Worm (Caenorhabditis elegans) whole organism, young adult: ENCODE data around the gene F01D5.1.

Experiments
- B0035.1 ChIP-seq: sonication (generic microtip); optimal IDR thresholded peaks from 2 replicates; lab custom pipeline; 2016; ENCODE audit warnings: missing genetic modification characterization, mild to moderate bottlenecking, missing compliant biosample characterization, missing genotype, missing genetic modification reagents
- B0261.1 ChIP-seq: sonication (generic microtip); optimal IDR thresholded peaks from 2 replicates; lab custom pipeline; 2016; ENCODE audit warnings: mild to moderate bottlenecking, missing genetic modification characterization, moderate library complexity, missing compliant biosample characterization
- C17E4.6 ChIP-seq: fragments of 200-800 bp; sonication (Bioruptor generic); IDR thresholded peaks from 2 replicates; pipeline ENCODE4 v1.3.6; 2022; ENCODE audit warnings: missing genetic modification reagents, missing genetic modification characterization, missing compliant biosample characterization
- F33H1.4 ChIP-seq: fragments of 200-800 bp; sonication (Bioruptor generic); IDR thresholded peaks from 2 replicates; pipeline ENCODE4 v1.3.6; 2022; ENCODE audit warnings: missing genetic modification reagents, missing genetic modification characterization, missing compliant biosample characterization
- F52B5.7 ChIP-seq: sonication (generic microtip); optimal IDR thresholded peaks from 2 replicates; lab custom pipeline; 2016; ENCODE audit warnings: mild to moderate bottlenecking, missing genetic modification characterization, missing compliant biosample characterization
- F55B11.4 ChIP-seq: sonication (generic microtip); optimal IDR thresholded peaks from 2 replicates; lab custom pipeline; 2016; ENCODE audit warnings: missing compliant biosample characterization, missing genetic modification characterization, borderline replicate concordance; ENCODE audit not compliant: insufficient read depth
- F57A8.1 ChIP-seq: fragments of 200-800 bp; sonication (Bioruptor generic); optimal IDR thresholded peaks from 2 replicates; lab custom pipeline; 2018; ENCODE audit warnings: mild to moderate bottlenecking, missing genetic modification characterization, moderate library complexity, missing compliant biosample characterization
- F57C9.4 ChIP-seq: sonication (generic microtip); optimal IDR thresholded peaks from 2 replicates; lab custom pipeline; 2017; ENCODE audit warnings: mild to moderate bottlenecking, missing genetic modification characterization, missing compliant biosample characterization
- Y53F4B.3 ChIP-seq: fragments of 200-800 bp; sonication (Bioruptor generic); IDR thresholded peaks from 2 replicates; pipeline ENCODE4 v1.3.6; 2022; ENCODE audit warnings: missing genetic modification reagents, missing genetic modification characterization, missing compliant biosample characterization
- Y53G8AR.9 ChIP-seq: fragments of 200-800 bp; sonication (Bioruptor generic); conservative IDR thresholded peaks from 2 replicates; pipeline ENCODE4 v1.3.6; 2022; ENCODE audit warnings: missing genetic modification reagents, missing genetic modification characterization, missing compliant biosample characterization
- Y79H2A.3 ChIP-seq: fragments of 200-800 bp; sonication (Bioruptor generic); conservative IDR thresholded peaks from 2 replicates; pipeline ENCODE4 v1.3.6; 2022; ENCODE audit warnings: missing genetic modification reagents, missing genetic modification characterization, missing compliant biosample characterization
- ZK185.1 ChIP-seq: sonication (generic microtip); optimal IDR thresholded peaks from 2 replicates; lab custom pipeline; 2016; ENCODE audit warnings: mild to moderate bottlenecking, missing genetic modification characterization, missing compliant biosample characterization; ENCODE audit not compliant: poor library complexity, severe bottlenecking
- akir-1 ChIP-seq: fragments of 200-800 bp; sonication (Bioruptor generic); optimal IDR thresholded peaks from 2 replicates; lab custom pipeline; 2018; ENCODE audit warnings: mild to moderate bottlenecking, missing genetic modification characterization, moderate library complexity, missing compliant biosample characterization
- ama-1 ChIP-seq, 3 experiments: fragments of 150-350 bp in 1 of 3; sonication (generic microtip) in 2 of 3; optimal IDR thresholded peaks; 2 replicates each; lab custom pipeline; 2014 to 2018; ENCODE audit warnings: missing biosample characterization in 2 of 3, missing genetic modification characterization in 2 of 3, missing genetic modification reagents in 2 of 3
- aptf-2 ChIP-seq: fragments of 200-800 bp; sonication (Bioruptor generic); conservative IDR thresholded peaks from 2 replicates; pipeline ENCODE4 v1.3.6; 2022; ENCODE audit warnings: missing genetic modification reagents, missing genetic modification characterization, missing compliant biosample characterization
- ccch-3 ChIP-seq: fragments of 200-800 bp; sonication (Bioruptor generic); optimal IDR thresholded peaks from 2 replicates; lab custom pipeline; 2018; ENCODE audit warnings: mild to moderate bottlenecking, missing genetic modification characterization, missing compliant biosample characterization
- cebp-1 ChIP-seq, 2 experiments: fragments of 200-800 bp in 1 of 2; sonication (Bioruptor generic) in 1 of 2; sonication (generic microtip) in 1 of 2; IDR thresholded peaks in 1 of 2; optimal IDR thresholded peaks in 1 of 2; 2 replicates each; pipeline versions ENCODE4 v1.3.6 to Lab custom; 2017 to 2022; ENCODE audit warnings: missing compliant biosample characterization in 2 of 2, missing genetic modification characterization in 2 of 2, mild to moderate bottlenecking in 1 of 2, missing genetic modification reagents in 1 of 2, moderate library complexity in 1 of 2
- ceh-100 ChIP-seq: fragments of 200-800 bp; sonication (Bioruptor generic); IDR thresholded peaks from 2 replicates; pipeline ENCODE4 v1.3.6; 2022; ENCODE audit warnings: missing genetic modification reagents, missing genetic modification characterization, missing compliant biosample characterization
- die-1 ChIP-seq: sonication (generic microtip); optimal IDR thresholded peaks from 2 replicates; lab custom pipeline; 2016; ENCODE audit warnings: missing genotype, mild to moderate bottlenecking, missing genetic modification characterization, missing compliant biosample characterization
- dox-1 ChIP-seq: fragments of 200-800 bp; sonication (Bioruptor generic); IDR thresholded peaks from 2 replicates; pipeline ENCODE4 v1.3.6; 2022; ENCODE audit warnings: missing genetic modification reagents, missing genetic modification characterization, missing compliant biosample characterization
- dpl-1 ChIP-seq: fragments of 150-350 bp; optimal IDR thresholded peaks from 2 replicates; lab custom pipeline; 2014; ENCODE audit warnings: missing biosample characterization, missing genetic modification reagents, missing genetic modification characterization
- efl-1 ChIP-seq: fragments of 150-350 bp; optimal IDR thresholded peaks from 2 replicates; lab custom pipeline; 2014; ENCODE audit warnings: missing biosample characterization, missing genetic modification reagents, missing genetic modification characterization
- egl-44 ChIP-seq: fragments of 200-800 bp; sonication (Bioruptor generic); IDR thresholded peaks from 2 replicates; pipeline ENCODE4 v1.3.6; 2022; ENCODE audit warnings: missing genetic modification reagents, missing genetic modification characterization, missing compliant biosample characterization
- ets-4 ChIP-seq: fragments of 200-800 bp; sonication (Bioruptor generic); optimal IDR thresholded peaks from 2 replicates; lab custom pipeline; 2018; ENCODE audit warnings: mild to moderate bottlenecking, missing genetic modification characterization, missing compliant biosample characterization
- hlh-12 ChIP-seq: sonication (generic microtip); optimal IDR thresholded peaks from 2 replicates; lab custom pipeline; 2016; ENCODE audit warnings: missing genetic modification characterization, missing compliant biosample characterization
- hlh-26 ChIP-seq: fragments of 200-800 bp; sonication (Bioruptor generic); conservative IDR thresholded peaks from 2 replicates; pipeline ENCODE4 v1.3.6; 2022; ENCODE audit warnings: missing genetic modification reagents, missing genetic modification characterization, missing compliant biosample characterization
- hmg-20 ChIP-seq: fragments of 200-800 bp; sonication (Bioruptor generic); IDR thresholded peaks from 2 replicates; pipeline ENCODE4 v1.3.6; 2022; ENCODE audit warnings: missing genetic modification reagents, missing genetic modification characterization, missing compliant biosample characterization
- hsf-1 ChIP-seq: fragments of 200-800 bp; sonication (Bioruptor generic); IDR thresholded peaks from 2 replicates; pipeline ENCODE4 v1.3.6; 2022; ENCODE audit warnings: missing genetic modification reagents, missing genetic modification characterization, missing compliant biosample characterization
- let-526 ChIP-seq: fragments of 200-800 bp; sonication (Bioruptor generic); IDR thresholded peaks from 2 replicates; pipeline ENCODE4 v1.3.6; 2022; ENCODE audit warnings: missing genetic modification reagents, missing genetic modification characterization, missing compliant biosample characterization
- lin-35 ChIP-seq, 3 experiments: fragments of 150-350 bp in 2 of 3; sonication (generic microtip) in 1 of 3; optimal IDR thresholded peaks; 2 replicates each; lab custom pipeline; 2014 to 2018; ENCODE audit warnings: missing biosample characterization in 3 of 3, missing genetic modification characterization in 3 of 3, missing genetic modification reagents in 3 of 3
- lin-54 ChIP-seq: fragments of 200-800 bp; sonication (Bioruptor generic); optimal IDR thresholded peaks from 2 replicates; lab custom pipeline; 2018; ENCODE audit warnings: mild to moderate bottlenecking, missing genetic modification characterization, missing compliant biosample characterization
- lsl-1 ChIP-seq: fragments of 200-800 bp; sonication (Bioruptor generic); optimal IDR thresholded peaks from 2 replicates; lab custom pipeline; 2018; ENCODE audit warnings: mild to moderate bottlenecking, missing genetic modification characterization, moderate library complexity, missing compliant biosample characterization
- mes-4 ChIP-seq: sonication (generic microtip); optimal IDR thresholded peaks from 2 replicates; lab custom pipeline; 2016; ENCODE audit warnings: missing genotype, missing genetic modification characterization, missing compliant biosample characterization
- nhr-120 ChIP-seq: fragments of 200-800 bp; sonication (Bioruptor generic); IDR thresholded peaks from 2 replicates; pipeline ENCODE4 v1.3.6; 2022; ENCODE audit warnings: missing genetic modification characterization, missing compliant biosample characterization
- nhr-179 ChIP-seq: sonication (generic microtip); optimal IDR thresholded peaks from 2 replicates; lab custom pipeline; 2016; ENCODE audit warnings: mild to moderate bottlenecking, missing genetic modification characterization, missing compliant biosample characterization
- nhr-27 ChIP-seq: fragments of 200-800 bp; sonication (Bioruptor generic); optimal IDR thresholded peaks from 2 replicates; lab custom pipeline; 2018; ENCODE audit warnings: mild to moderate bottlenecking, missing genetic modification characterization, moderate library complexity, missing compliant biosample characterization
- rpc-1 ChIP-seq, 2 experiments: fragments of 150-350 bp in 1 of 2; sonication (generic microtip) in 1 of 2; optimal IDR thresholded peaks; 2 replicates each; lab custom pipeline; 2014 to 2018; ENCODE audit warnings: missing biosample characterization in 1 of 2, missing genetic modification characterization in 1 of 2, missing genetic modification reagents in 1 of 2, missing genotype in 1 of 2
- sea-2 ChIP-seq: fragments of 200-800 bp; sonication (Bioruptor generic); IDR thresholded peaks from 2 replicates; pipeline ENCODE4 v1.3.6; 2022; ENCODE audit warnings: missing genetic modification characterization, missing compliant biosample characterization
- snpc-1.1 ChIP-seq: sonication (generic microtip); optimal IDR thresholded peaks from 2 replicates; lab custom pipeline; 2017; ENCODE audit warnings: missing genetic modification characterization, mild to moderate bottlenecking, missing compliant biosample characterization, antibody characterized with exemption, moderate library complexity, missing genotype, missing genetic modification reagents; ENCODE audit not compliant: insufficient read depth
- tbp1 ChIP-seq: fragments of 200-800 bp; sonication (Bioruptor generic); optimal IDR thresholded peaks from 2 replicates; lab custom pipeline; 2018; ENCODE audit warnings: mild to moderate bottlenecking, missing genetic modification characterization, missing compliant biosample characterization
- tlf-1 ChIP-seq: fragments of 200-800 bp; sonication (Bioruptor generic); optimal IDR thresholded peaks from 2 replicates; lab custom pipeline; 2018; ENCODE audit warnings: mild to moderate bottlenecking, missing genetic modification characterization, missing compliant biosample characterization
- unc-130 ChIP-seq: sonication (generic microtip); optimal IDR thresholded peaks from 2 replicates; lab custom pipeline; 2016; ENCODE audit warnings: missing genetic modification reagents, missing genetic modification characterization, missing compliant biosample characterization
- unc-62 ChIP-seq: fragments of 150-350 bp; optimal IDR thresholded peaks from 2 replicates; lab custom pipeline; 2014; ENCODE audit warnings: missing biosample characterization, missing genetic modification reagents, missing genetic modification characterization
- zim-3 ChIP-seq: sonication (generic microtip); optimal IDR thresholded peaks from 2 replicates; lab custom pipeline; 2017; ENCODE audit warnings: mild to moderate bottlenecking, missing genetic modification characterization, moderate library complexity, missing compliant biosample characterization
- ztf-28 ChIP-seq: fragments of 200-800 bp; sonication (Bioruptor generic); IDR thresholded peaks from 2 replicates; pipeline ENCODE4 v1.3.6; 2022; ENCODE audit warnings: missing genetic modification reagents, missing genetic modification characterization, missing compliant biosample characterization
- ztf-3 ChIP-seq: fragments of 200-800 bp; sonication (Bioruptor generic); optimal IDR thresholded peaks from 2 replicates; lab custom pipeline; 2018; ENCODE audit warnings: mild to moderate bottlenecking, missing genetic modification characterization, missing compliant biosample characterization

Gene F01D5.1

ce11 chrII:14018192-14018591 lies 20.8 kb upstream of the F01D5.1 start (continued):
- TF ChIP-seq hmg-20 (GFP tag; lab: Robert Waterston, UW) (peak; percentile 74), dpl-1 (peak; percentile 3), B0261.1 (tag; lab: Kevin White, UChicago) (peak; percentile 36), hsf-1 (GFP tag; lab: Robert Waterston, UW) (peak; percentile 60; the same call in 1 of the 2 replicates), Y79H2A.3 (GFP tag; lab: Robert Waterston, UW) (peak; percentile 62; the same call in 1 of the 2 replicates), ccch-3 (no peak), aptf-2 (GFP tag; lab: Robert Waterston, UW) (no peak), sea-2 (GFP tag; lab: Robert Waterston, UW) (no peak), F57C9.4 (peak; percentile 32), ets-4 (GFP tag; lab: Kevin White, UChicago) (peak; percentile 0), ztf-3 (GFP tag; lab: Kevin White, UChicago) (peak; percentile 43), F57A8.1 (GFP tag; lab: Kevin White, UChicago) (no peak), rpc-1 (optimal IDR thresholded peaks at IDR 0.05; lab: Kevin White, UChicago) (no peak), rpc-1 (tag; optimal IDR thresholded peaks at IDR 0.05; lab: Kevin White, UChicago) (peak; percentile 10), ZK185.1 (tag; lab: Kevin White, UChicago) (peak; percentile 39), C17E4.6 (GFP tag; lab: Robert Waterston, UW) (peak; percentile 74; the same call in 1 of the 2 replicates), ceh-100 (GFP tag; lab: Robert Waterston, UW) (peak; percentile 80), let-526 (GFP tag; lab: Robert Waterston, UW) (no peak), tbp1 (GFP tag; lab: Kevin White, UChicago) (peak; percentile 83), cebp-1 (GFP tag; IDR thresholded peaks at IDR 0.05; lab: Robert Waterston, UW) (no peak), cebp-1 (tag; optimal IDR thresholded peaks at IDR 0.05; lab: Kevin White, UChicago) (peak; percentile 73), lsl-1 (GFP tag; lab: Kevin White, UChicago) (peak; percentile 80), ama-1 (optimal IDR thresholded peaks at IDR 0.05; lab: Kevin White, UChicago) (peak; percentile 99), ama-1 (GFP tag; optimal IDR thresholded peaks at IDR 0.05; lab: Kevin White, UChicago) (peak; percentile 5 to 38), nhr-120 (GFP tag; lab: Robert Waterston, UW) (no peak), nhr-27 (tag; lab: Kevin White, UChicago) (peak; percentile 70), F33H1.4 (GFP tag; lab: Robert Waterston, UW) (peak; percentile 71), unc-62 (GFP tag; lab: Kevin White, UChicago) (no peak), zim-3 (tag; lab: Kevin White, UChicago) (peak; percentile 41), snpc-1.1 (peak; percentile 99), nhr-179 (tag; lab: Kevin White, UChicago) (peak; percentile 73), tlf-1 (GFP tag; lab: Kevin White, UChicago) (peak; percentile 89), lin-54 (GFP tag; lab: Kevin White, UChicago) (peak; percentile 85), Y53G8AR.9 (GFP tag; lab: Robert Waterston, UW) (peak; percentile 62), F55B11.4 (no peak), lin-35 (GFP tag; optimal IDR thresholded peaks at IDR 0.05; lab: Kevin White, UChicago) (peak in 2 of 3 experiments; percentile 18 to 75), hlh-26 (GFP tag; lab: Robert Waterston, UW) (no peak), hlh-12 (tag; lab: Kevin White, UChicago) (peak; percentile 5), efl-1 (GFP tag; lab: Kevin White, UChicago) (peak; percentile 44), ztf-28 (GFP tag; lab: Robert Waterston, UW) (no peak), B0035.1 (tag; lab: Kevin White, UChicago) (peak; percentile 37), akir-1 (peak; percentile 52), egl-44 (GFP tag; lab: Robert Waterston, UW) (no peak), unc-130 (GFP tag; lab: Kevin White, UChicago) (peak; percentile 60), Y53F4B.3 (GFP tag; lab: Robert Waterston, UW) (peak; percentile 34; the same call in 1 of the 2 replicates), dox-1 (GFP tag; lab: Robert Waterston, UW) (peak; percentile 95), mes-4 (tag; lab: Kevin White, UChicago) (peak; percentile 69), die-1 (tag; lab: Kevin White, UChicago) (no peak), F52B5.7 (tag; lab: Kevin White, UChicago) (peak; percentile 72)
